Worm (Caenorhabditis elegans) whole organism, L4 larva: Measurements from ENCODE around the gene sgt-1.

Source experiments
- F10B5.3 ChIP-seq: sonication (generic microtip); optimal IDR thresholded peaks from 2 replicates; lab custom pipeline; 2016; ENCODE audit warnings: mild to moderate bottlenecking, missing genetic modification characterization, missing compliant biosample characterization
- F37D6.2 ChIP-seq: sonication (generic microtip); optimal IDR thresholded peaks from 2 replicates; lab custom pipeline; 2016; ENCODE audit warnings: mild to moderate bottlenecking, missing genetic modification characterization, missing compliant biosample characterization
- T26A8.4 ChIP-seq: fragments of 200-800 bp; sonication (Bioruptor generic); IDR thresholded peaks from 2 replicates; pipeline ENCODE4 v1.3.6; 2022; ENCODE audit warnings: missing genetic modification characterization, missing compliant biosample characterization
- Y105C5A.15 ChIP-seq: fragments of 200-800 bp; sonication (Bioruptor generic); IDR thresholded peaks from 2 replicates; pipeline ENCODE4 v1.3.6; 2022; ENCODE audit warnings: missing genetic modification characterization, missing compliant biosample characterization
- Y48G9A.11 ChIP-seq: fragments of 200-800 bp; sonication (Bioruptor generic); IDR thresholded peaks from 2 replicates; pipeline ENCODE4 v1.3.6; 2022; ENCODE audit warnings: missing genetic modification reagents, missing genetic modification characterization, missing compliant biosample characterization
- Y75B8A.6 ChIP-seq: fragments of 200-800 bp; sonication (Bioruptor generic); IDR thresholded peaks from 2 replicates; pipeline ENCODE4 v1.3.6; 2022; ENCODE audit warnings: missing genetic modification reagents, missing genetic modification characterization, missing compliant biosample characterization
- ZK337.2 ChIP-seq: fragments of 200-800 bp; sonication (Bioruptor generic); IDR thresholded peaks from 2 replicates; pipeline ENCODE4 v1.3.6; 2022; ENCODE audit warnings: missing genetic modification reagents, missing genetic modification characterization, missing compliant biosample characterization
- ZK546.5 ChIP-seq, 2 experiments: sonication (generic microtip); optimal IDR thresholded peaks; 2 replicates each; lab custom pipeline; 2017; ENCODE audit warnings: missing biosample characterization in 2 of 2, missing genetic modification characterization in 2 of 2
- aha-1 ChIP-seq: fragments of 150-350 bp; peaks from one replicate; lab custom pipeline; 2014; ENCODE audit warnings: missing biosample characterization, missing genetic modification characterization
- ama-1 ChIP-seq: fragments of 150-350 bp; optimal IDR thresholded peaks from 2 replicates; lab custom pipeline; 2014; ENCODE audit warnings: inconsistent platforms, mixed read lengths
- arid-1 ChIP-seq: fragments of 200-800 bp; sonication (Bioruptor generic); conservative IDR thresholded peaks from 2 replicates; pipeline ENCODE4 v1.3.6; 2022; ENCODE audit warnings: missing genetic modification reagents, missing genetic modification characterization, missing compliant biosample characterization
- attf-4 ChIP-seq: sonication (generic microtip); optimal IDR thresholded peaks from 3 replicates; lab custom pipeline; 2017; ENCODE audit warnings: missing biosample characterization, missing genetic modification characterization
- ceh-32 ChIP-seq: sonication (generic microtip); optimal IDR thresholded peaks from 2 replicates; lab custom pipeline; 2016; ENCODE audit warnings: mild to moderate bottlenecking, missing genetic modification characterization, missing compliant biosample characterization; ENCODE audit not compliant: poor library complexity
- ceh-82 ChIP-seq: sonication (generic microtip); optimal IDR thresholded peaks from 2 replicates; lab custom pipeline; 2017; ENCODE audit warnings: missing biosample characterization, missing genetic modification characterization
- ces-1 ChIP-seq: fragments of 150-350 bp; sonication (generic microtip); optimal IDR thresholded peaks from 4 replicates; lab custom pipeline; 2014; ENCODE audit warnings: missing biosample characterization, missing genetic modification reagents, missing genetic modification characterization
- daf-12 ChIP-seq: fragments of 150-350 bp; optimal IDR thresholded peaks from 2 replicates; lab custom pipeline; 2014; ENCODE audit warnings: missing biosample characterization, missing genetic modification reagents, missing genetic modification characterization
- daf-16 ChIP-seq, 3 experiments: sonication (generic microtip); optimal IDR thresholded peaks; 2 replicates each; lab custom pipeline; 2016 to 2017; ENCODE audit warnings: missing genetic modification characterization in 3 of 3, missing genetic modification reagents in 3 of 3, mild to moderate bottlenecking in 2 of 3, missing compliant biosample characterization in 2 of 3, missing biosample characterization in 1 of 3, moderate library complexity in 1 of 3
- daf-19 ChIP-seq: fragments of 200-800 bp; sonication (Bioruptor generic); conservative IDR thresholded peaks from 2 replicates; pipeline ENCODE4 v1.3.6; 2022; ENCODE audit warnings: missing genetic modification characterization, missing compliant biosample characterization
- daf-8 ChIP-seq: fragments of 200-800 bp; sonication (Bioruptor generic); IDR thresholded peaks from 2 replicates; pipeline ENCODE4 v1.3.6; 2022; ENCODE audit warnings: missing genetic modification characterization, missing compliant biosample characterization
- dpl-1 ChIP-seq: fragments of 150-350 bp; optimal IDR thresholded peaks from 2 replicates; lab custom pipeline; 2014; ENCODE audit warnings: missing biosample characterization, missing genetic modification reagents, missing genetic modification characterization
- fos-1 ChIP-seq: fragments of 150-350 bp; optimal IDR thresholded peaks from 2 replicates; lab custom pipeline; 2014; ENCODE audit warnings: missing biosample characterization, missing genetic modification characterization
- hif-1 ChIP-seq, 2 experiments: sonication (generic microtip); optimal IDR thresholded peaks; 2 replicates each; lab custom pipeline; 2016 to 2017; ENCODE audit warnings: missing compliant biosample characterization in 2 of 2, missing genetic modification characterization in 2 of 2, missing genetic modification reagents in 2 of 2, missing genotype in 2 of 2, mild to moderate bottlenecking in 1 of 2
- hlh-30 ChIP-seq: sonication (generic microtip); optimal IDR thresholded peaks from 2 replicates; lab custom pipeline; 2017; ENCODE audit warnings: antibody characterized with exemption, mild to moderate bottlenecking, missing genetic modification characterization, missing compliant biosample characterization; ENCODE audit not compliant: insufficient read depth
- lim-7 ChIP-seq: fragments of 200-800 bp; sonication (Bioruptor generic); IDR thresholded peaks from 2 replicates; pipeline ENCODE4 v1.3.6; 2022; ENCODE audit warnings: missing genetic modification characterization, missing compliant biosample characterization
- lin-29 ChIP-seq: fragments of 200-800 bp; sonication (Bioruptor generic); IDR thresholded peaks from 2 replicates; pipeline ENCODE4 v1.3.6; 2022; ENCODE audit warnings: missing genetic modification reagents, missing genetic modification characterization, missing compliant biosample characterization
- lin-38 ChIP-seq: fragments of 200-800 bp; sonication (Bioruptor generic); IDR thresholded peaks from 2 replicates; pipeline ENCODE4 v1.3.6; 2022; ENCODE audit warnings: missing genetic modification reagents, missing genetic modification characterization, missing compliant biosample characterization
- lin-39 ChIP-seq: fragments of 150-350 bp; optimal IDR thresholded peaks from 2 replicates; lab custom pipeline; 2014; ENCODE audit warnings: missing biosample characterization, missing genetic modification reagents, missing genetic modification characterization
- lir-3 ChIP-seq: sonication (generic microtip); optimal IDR thresholded peaks from 2 replicates; lab custom pipeline; 2016; ENCODE audit warnings: mild to moderate bottlenecking, missing genetic modification characterization, missing compliant biosample characterization
- madf-5 ChIP-seq, 2 experiments: fragments of 200-800 bp; sonication (Bioruptor generic); IDR thresholded peaks; 2 replicates each; pipeline ENCODE4 v1.3.6; 2022; ENCODE audit warnings: missing compliant biosample characterization in 2 of 2, missing genetic modification characterization in 2 of 2
- mdl-1 ChIP-seq, 2 experiments: fragments of 150-350 bp in 1 of 2; sonication (generic microtip) in 1 of 2; optimal IDR thresholded peaks; 2 replicates each; lab custom pipeline; 2014 to 2017; ENCODE audit warnings: missing biosample characterization in 2 of 2, missing genetic modification characterization in 2 of 2
- nhr-10 ChIP-seq: fragments of 150-350 bp; optimal IDR thresholded peaks from 2 replicates; lab custom pipeline; 2014; ENCODE audit warnings: missing biosample characterization, missing genetic modification characterization
- nhr-102 ChIP-seq: sonication (generic microtip); optimal IDR thresholded peaks from 2 replicates; lab custom pipeline; 2016; ENCODE audit warnings: mild to moderate bottlenecking, missing genetic modification characterization, moderate library complexity, missing compliant biosample characterization
- nhr-237 ChIP-seq: sonication (generic microtip); optimal IDR thresholded peaks from 2 replicates; lab custom pipeline; 2017; ENCODE audit warnings: missing biosample characterization, missing genetic modification characterization
- nhr-41 ChIP-seq: fragments of 200-800 bp; sonication (Bioruptor generic); IDR thresholded peaks from 2 replicates; pipeline ENCODE4 v1.3.6; 2022; ENCODE audit warnings: missing genetic modification reagents, missing genetic modification characterization, missing compliant biosample characterization
- nhr-6 ChIP-seq: fragments of 150-350 bp; optimal IDR thresholded peaks from 2 replicates; lab custom pipeline; 2014; ENCODE audit warnings: missing biosample characterization, missing genetic modification characterization
- nhr-76 ChIP-seq: fragments of 150-350 bp; optimal IDR thresholded peaks from 2 replicates; lab custom pipeline; 2014; ENCODE audit warnings: missing biosample characterization, missing genetic modification characterization
- nhr-77 ChIP-seq: fragments of 150-350 bp; optimal IDR thresholded peaks from 2 replicates; lab custom pipeline; 2014; ENCODE audit warnings: missing biosample characterization, missing genetic modification characterization
- pha-4 ChIP-seq, 2 experiments: fragments of 150-350 bp in 1 of 2; fragments of 200-800 bp in 1 of 2; sonication (Bioruptor generic) in 1 of 2; IDR thresholded peaks in 1 of 2; optimal IDR thresholded peaks in 1 of 2; 2 replicates each; pipeline versions ENCODE4 v1.3.6 to Lab custom; 2014 to 2022; ENCODE audit warnings: missing genetic modification characterization in 2 of 2, missing genetic modification reagents in 2 of 2, missing biosample characterization in 1 of 2, missing compliant biosample characterization in 1 of 2
- pqm-1 ChIP-seq: sonication (generic microtip); optimal IDR thresholded peaks from 2 replicates; lab custom pipeline; 2017; ENCODE audit warnings: missing biosample characterization, missing genetic modification characterization
- saeg-2 ChIP-seq: fragments of 200-800 bp; sonication (Bioruptor generic); IDR thresholded peaks from 2 replicates; pipeline ENCODE4 v1.3.6; 2022; ENCODE audit warnings: missing genetic modification reagents, missing genetic modification characterization, missing compliant biosample characterization
- sdz-12 ChIP-seq: fragments of 200-800 bp; sonication (Bioruptor generic); optimal IDR thresholded peaks from 2 replicates; lab custom pipeline; 2018; ENCODE audit warnings: mild to moderate bottlenecking, missing genetic modification characterization, missing compliant biosample characterization
- set-16 ChIP-seq: fragments of 200-800 bp; sonication (Bioruptor generic); IDR thresholded peaks from 2 replicates; pipeline ENCODE4 v1.3.6; 2022; ENCODE audit warnings: missing genetic modification reagents, missing genetic modification characterization, missing compliant biosample characterization
- skn-1 ChIP-seq: fragments of 150-350 bp; optimal IDR thresholded peaks from 2 replicates; lab custom pipeline; 2014; ENCODE audit warnings: missing biosample characterization, missing genetic modification characterization
- snpc-1.2 ChIP-seq: fragments of 200-800 bp; sonication (Bioruptor generic); IDR thresholded peaks from 2 replicates; pipeline ENCODE4 v1.3.6; 2022; ENCODE audit warnings: missing genetic modification reagents, missing genetic modification characterization, missing compliant biosample characterization
- spr-1 ChIP-seq: sonication (generic microtip); optimal IDR thresholded peaks from 2 replicates; lab custom pipeline; 2016; ENCODE audit warnings: mild to moderate bottlenecking, missing genetic modification characterization, missing compliant biosample characterization
- tag-97 ChIP-seq: fragments of 200-800 bp; sonication (Bioruptor generic); IDR thresholded peaks from 2 replicates; pipeline ENCODE4 v1.3.6; 2022; ENCODE audit warnings: missing genetic modification characterization, missing compliant biosample characterization
- zfp-2 ChIP-seq: sonication (generic microtip); optimal IDR thresholded peaks from 2 replicates; lab custom pipeline; 2016; ENCODE audit warnings: mild to moderate bottlenecking, missing genetic modification characterization, missing compliant biosample characterization
- zip-2 ChIP-seq: fragments of 150-350 bp; optimal IDR thresholded peaks from 2 replicates; lab custom pipeline; 2014; ENCODE audit warnings: missing biosample characterization, missing genetic modification characterization

The sgt-1 gene

ce11 chrII:4857873-4858364, 45.7 kb downstream of the sgt-1 start, which contains the start of gene F11G11.5 (continued):
- TF ChIP-seq ceh-82 (tag; lab: Kevin White, UChicago): no peak
- TF ChIP-seq attf-4 (tag; lab: Kevin White, UChicago): no peak
- no peak for TF ChIP-seq skn-1 (tag; lab: Kevin White, UChicago)
- TF ChIP-seq snpc-1.2 (GFP tag; lab: Robert Waterston, UW): no peak; the same call in 1 of the 2 replicates
- 0 out of 2 replicates have a peak, but pooled peaks have one; percentile 33 for TF ChIP-seq Y48G9A.11 (GFP tag; lab: Robert Waterston, UW)
- no peak for TF ChIP-seq F10B5.3 (tag; lab: Kevin White, UChicago)
- no peak for TF ChIP-seq fos-1 (tag; lab: Kevin White, UChicago)
- no peak for TF ChIP-seq mdl-1 (tag; optimal IDR thresholded peaks at IDR 0.05; lab: Kevin White, UChicago)
- TF ChIP-seq daf-16 (GFP tag; optimal IDR thresholded peaks at IDR 0.05; lab: Kevin White, UChicago): no peak
- TF ChIP-seq daf-16 (tag; optimal IDR thresholded peaks at IDR 0.05; lab: Kevin White, UChicago): peak; percentile 1
- TF ChIP-seq hif-1 (tag; optimal IDR thresholded peaks at IDR 0.05; lab: Kevin White, UChicago): no peak
- peak; percentile 30; the same call in 1 of the 2 replicates for TF ChIP-seq pha-4 (GFP tag; IDR thresholded peaks at IDR 0.05; lab: Robert Waterston, UW)
- no peak for TF ChIP-seq pha-4 (tag; optimal IDR thresholded peaks at IDR 0.05; lab: Kevin White, UChicago)
- TF ChIP-seq nhr-41 (GFP tag; lab: Robert Waterston, UW): no peak
- no peak for TF ChIP-seq hlh-30
- peak; percentile 25 for TF ChIP-seq ama-1 (lab: Kevin White, UChicago)
- TF ChIP-seq madf-5 (GFP tag; IDR thresholded peaks at IDR 0.05; lab: Robert Waterston, UW): no peak
- no peak for TF ChIP-seq sdz-12 (GFP tag; lab: Kevin White, UChicago)
- no peak for TF ChIP-seq nhr-10
- no peak for TF ChIP-seq aha-1
- no peak for TF ChIP-seq nhr-76 (tag; lab: Kevin White, UChicago)
- peak; percentile 35; the same call in 1 of the 2 replicates for TF ChIP-seq lin-38 (GFP tag; lab: Robert Waterston, UW)
- no peak for TF ChIP-seq saeg-2 (GFP tag; lab: Robert Waterston, UW)
- TF ChIP-seq ZK546.5 (tag; optimal IDR thresholded peaks at IDR 0.05; lab: Kevin White, UChicago): no peak
- TF ChIP-seq dpl-1 (GFP tag; lab: Kevin White, UChicago): no peak
- no peak for TF ChIP-seq pqm-1 (tag; lab: Kevin White, UChicago)
- TF ChIP-seq daf-8 (GFP tag; lab: Robert Waterston, UW): no peak
- TF ChIP-seq Y105C5A.15 (GFP tag; lab: Robert Waterston, UW): no peak
- no peak for TF ChIP-seq nhr-102 (tag; lab: Kevin White, UChicago)
- no peak for TF ChIP-seq daf-12
- no peak for TF ChIP-seq ZK337.2
- no peak for TF ChIP-seq daf-19 (GFP tag; lab: Robert Waterston, UW)
- TF ChIP-seq tag-97 (GFP tag; lab: Robert Waterston, UW): no peak
- no peak for TF ChIP-seq nhr-6 (tag; lab: Kevin White, UChicago)
- TF ChIP-seq ceh-32 (tag; lab: Kevin White, UChicago): no peak

- TF ChIP-seq ama-1 (lab: Kevin White, UChicago) (no peak), nhr-102 (tag; lab: Kevin White, UChicago) (no peak), arid-1 (GFP tag; lab: Robert Waterston, UW) (no peak), hlh-30 (peak; percentile 36), lim-7 (no peak), daf-12 (no peak), F37D6.2 (tag; lab: Kevin White, UChicago) (no peak), lin-29 (GFP tag; lab: Robert Waterston, UW) (no peak), nhr-237 (tag; lab: Kevin White, UChicago) (no peak), spr-1 (tag; lab: Kevin White, UChicago) (no peak), nhr-77 (tag; lab: Kevin White, UChicago) (peak; percentile 23), hif-1 (tag; optimal IDR thresholded peaks at IDR 0.05; lab: Kevin White, UChicago) (no peak), ces-1 (GFP tag; lab: Kevin White, UChicago) (no peak), madf-5 (GFP tag; IDR thresholded peaks at IDR 0.05; lab: Robert Waterston, UW) (no peak), zfp-2 (no peak), skn-1 (tag; lab: Kevin White, UChicago) (no peak), Y105C5A.15 (GFP tag; lab: Robert Waterston, UW) (no peak), lin-39 (tag; lab: Kevin White, UChicago) (no peak), pha-4 (GFP tag; IDR thresholded peaks at IDR 0.05; lab: Robert Waterston, UW) (no peak), pha-4 (tag; optimal IDR thresholded peaks at IDR 0.05; lab: Kevin White, UChicago) (peak; percentile 47), Y75B8A.6 (GFP tag; lab: Robert Waterston, UW) (no peak), T26A8.4 (GFP tag; lab: Robert Waterston, UW) (no peak), attf-4 (tag; lab: Kevin White, UChicago) (no peak), lir-3 (tag; lab: Kevin White, UChicago) (no peak), ceh-32 (tag; lab: Kevin White, UChicago) (no peak), set-16 (GFP tag; lab: Robert Waterston, UW) (no peak), zip-2 (tag; lab: Kevin White, UChicago) (no peak), nhr-10 (no peak), mdl-1 (tag; optimal IDR thresholded peaks at IDR 0.05; lab: Kevin White, UChicago) (peak in 1 of 2 experiments; percentile 1)
Measured at ce11 chrII:4857086-4857485, 46.5 kb downstream of the sgt-1 start.
